Worm (Caenorhabditis elegans) whole organism, L2 larva: ENCODE measurements around the gene flp-24.
A peak's percentile ranks its signal among the peaks of the same experiment; 100 is the strongest.

Source experiments
- F13H6.1 ChIP-seq: sonication (generic microtip); optimal IDR thresholded peaks from 2 replicates; lab custom pipeline; 2016; ENCODE audit warnings: missing genetic modification characterization, missing compliant biosample characterization
- R02D3.7 ChIP-seq: fragments of 150-350 bp; optimal IDR thresholded peaks from 2 replicates; lab custom pipeline; 2014; ENCODE audit warnings: missing biosample characterization, missing genetic modification characterization
- Y55F3AM.14 ChIP-seq: fragments of 200-800 bp; sonication (Bioruptor generic); optimal IDR thresholded peaks from 2 replicates; lab custom pipeline; 2018; ENCODE audit warnings: mild to moderate bottlenecking, missing genetic modification characterization, missing compliant biosample characterization
- ZK546.5 ChIP-seq: sonication (generic microtip); optimal IDR thresholded peaks from 2 replicates; lab custom pipeline; 2017; ENCODE audit warnings: missing biosample characterization, missing genetic modification characterization
- aly-2 ChIP-seq: fragments of 150-350 bp; optimal IDR thresholded peaks from 2 replicates; lab custom pipeline; 2014; ENCODE audit warnings: missing biosample characterization, missing genetic modification characterization
- blmp-1 ChIP-seq: sonication (generic microtip); optimal IDR thresholded peaks from 2 replicates; lab custom pipeline; 2017; ENCODE audit warnings: missing genetic modification characterization, mild to moderate bottlenecking, missing compliant biosample characterization, antibody characterized with exemption, moderate library complexity; ENCODE audit not compliant: insufficient read depth
- ceh-82 ChIP-seq: fragments of 150-350 bp; optimal IDR thresholded peaks from 2 replicates; lab custom pipeline; 2014; ENCODE audit warnings: missing biosample characterization, missing genetic modification characterization
- crh-2 ChIP-seq: sonication (generic microtip); optimal IDR thresholded peaks from 2 replicates; lab custom pipeline; 2017; ENCODE audit warnings: missing biosample characterization, missing genetic modification characterization
- dmd-4 ChIP-seq: sonication (generic microtip); optimal IDR thresholded peaks from 2 replicates; lab custom pipeline; 2017; ENCODE audit warnings: missing biosample characterization, missing genetic modification characterization
- egl-27 ChIP-seq: sonication (generic microtip); optimal IDR thresholded peaks from 3 replicates; lab custom pipeline; 2017; ENCODE audit warnings: missing biosample characterization, missing genetic modification reagents, missing genetic modification characterization
- lin-13 ChIP-seq: fragments of 150-350 bp; optimal IDR thresholded peaks from 2 replicates; lab custom pipeline; 2014; ENCODE audit warnings: missing biosample characterization, missing genetic modification reagents, missing genetic modification characterization
- lsy-2 ChIP-seq, 2 experiments: fragments of 150-350 bp in 1 of 2; sonication (generic microtip) in 1 of 2; optimal IDR thresholded peaks; 2 replicates each; lab custom pipeline; 2014 to 2017; ENCODE audit warnings: missing biosample characterization in 2 of 2, missing genetic modification characterization in 2 of 2
- mab-5 ChIP-seq: fragments of 150-350 bp; optimal IDR thresholded peaks from 2 replicates; lab custom pipeline; 2014; ENCODE audit warnings: missing biosample characterization, missing genetic modification characterization
- mbf-1 ChIP-seq: sonication (generic microtip); optimal IDR thresholded peaks from 2 replicates; lab custom pipeline; 2017; ENCODE audit warnings: missing biosample characterization, missing genetic modification characterization
- mdl-1 ChIP-seq, 2 experiments: fragments of 150-350 bp in 1 of 2; sonication (generic microtip) in 1 of 2; optimal IDR thresholded peaks; 2 replicates each; lab custom pipeline; 2017; ENCODE audit warnings: missing biosample characterization in 2 of 2, missing genetic modification characterization in 2 of 2
- nhr-10 ChIP-seq: sonication (generic microtip); optimal IDR thresholded peaks from 2 replicates; lab custom pipeline; 2017; ENCODE audit warnings: missing biosample characterization, missing genetic modification characterization
- nhr-11 ChIP-seq: fragments of 150-350 bp; optimal IDR thresholded peaks from 2 replicates; lab custom pipeline; 2014; ENCODE audit warnings: missing biosample characterization, missing genetic modification characterization
- nhr-129 ChIP-seq: fragments of 150-350 bp; optimal IDR thresholded peaks from 2 replicates; lab custom pipeline; 2014; ENCODE audit warnings: missing biosample characterization, missing genetic modification characterization
- nhr-21 ChIP-seq: fragments of 150-350 bp; optimal IDR thresholded peaks from 2 replicates; lab custom pipeline; 2014; ENCODE audit warnings: missing biosample characterization, missing genetic modification characterization
- nhr-237 ChIP-seq: fragments of 150-350 bp; optimal IDR thresholded peaks from 2 replicates; lab custom pipeline; 2014; ENCODE audit warnings: missing biosample characterization, missing genetic modification characterization
- nhr-25 ChIP-seq: fragments of 150-350 bp; sonication (generic microtip); optimal IDR thresholded peaks from 3 replicates; lab custom pipeline; 2014; ENCODE audit warnings: missing biosample characterization, missing genetic modification characterization
- nhr-6 ChIP-seq: fragments of 150-350 bp; optimal IDR thresholded peaks from 2 replicates; lab custom pipeline; 2014; ENCODE audit warnings: missing biosample characterization, missing genetic modification characterization
- nhr-77 ChIP-seq: fragments of 150-350 bp; optimal IDR thresholded peaks from 2 replicates; lab custom pipeline; 2014; ENCODE audit warnings: missing biosample characterization, missing genetic modification characterization
- peb-1 ChIP-seq: fragments of 150-350 bp; optimal IDR thresholded peaks from 2 replicates; lab custom pipeline; 2014; ENCODE audit warnings: missing biosample characterization, missing genetic modification characterization
- sma-9 ChIP-seq, 2 experiments: fragments of 150-350 bp in 1 of 2; sonication (generic microtip) in 1 of 2; optimal IDR thresholded peaks; 2 replicates each; lab custom pipeline; 2014 to 2016; ENCODE audit warnings: missing genetic modification characterization in 2 of 2, mild to moderate bottlenecking in 1 of 2, missing biosample characterization in 1 of 2, missing compliant biosample characterization in 1 of 2, missing genetic modification reagents in 1 of 2, moderate library complexity in 1 of 2
- unc-55 ChIP-seq: fragments of 150-350 bp; sonication (generic microtip); optimal IDR thresholded peaks from 3 replicates; lab custom pipeline; 2014; ENCODE audit warnings: missing biosample characterization, missing genetic modification reagents, missing genetic modification characterization
- unc-62 ChIP-seq: fragments of 150-350 bp; optimal IDR thresholded peaks from 2 replicates; lab custom pipeline; 2014; ENCODE audit warnings: missing biosample characterization, missing genetic modification reagents, missing genetic modification characterization
- zag-1 ChIP-seq: fragments of 150-350 bp; optimal IDR thresholded peaks from 2 replicates; lab custom pipeline; 2014; ENCODE audit warnings: missing biosample characterization, missing genetic modification characterization
- ztf-1 ChIP-seq: fragments of 200-800 bp; sonication (Bioruptor generic); conservative IDR thresholded peaks from 2 replicates; pipeline ENCODE4 v1.3.6; 2022; ENCODE audit warnings: missing genetic modification characterization, missing compliant biosample characterization
- ztf-11 ChIP-seq: sonication (generic microtip); optimal IDR thresholded peaks from 2 replicates; lab custom pipeline; 2017; ENCODE audit warnings: missing biosample characterization, missing genetic modification characterization
- ztf-4 ChIP-seq: fragments of 150-350 bp; optimal IDR thresholded peaks from 2 replicates; lab custom pipeline; 2014; ENCODE audit warnings: missing biosample characterization, missing genetic modification characterization

flp-24 gene

DNA sequence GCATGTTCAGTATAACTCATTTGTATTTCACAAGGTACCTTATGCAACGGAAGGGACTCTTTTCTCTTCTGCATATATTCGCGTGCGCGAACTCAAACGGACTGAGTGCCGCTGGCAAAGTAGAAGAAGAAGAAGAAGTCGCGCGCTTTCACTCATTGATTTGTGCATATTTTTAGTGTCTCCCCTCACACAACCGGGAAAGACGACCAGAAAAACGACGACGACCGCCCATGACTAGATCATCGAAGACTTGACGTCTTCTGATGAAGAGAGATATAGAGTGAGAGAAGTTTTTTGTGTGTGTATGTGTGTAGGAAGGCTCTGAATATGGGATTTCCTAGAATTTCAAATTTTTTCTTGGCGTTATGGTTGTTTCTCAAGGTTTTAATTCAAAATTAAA lies 39.5 kb downstream of the flp-24 start (continued):
- TF ChIP-seq blmp-1 (tag; lab: Kevin White, UChicago) (no peak), nhr-21 (no peak), peb-1 (tag; lab: Kevin White, UChicago) (no peak), lin-13 (GFP tag; lab: Kevin White, UChicago) (no peak), R02D3.7 (tag; lab: Kevin White, UChicago) (no peak), unc-62 (GFP tag; lab: Kevin White, UChicago) (no peak), unc-55 (GFP tag; lab: Kevin White, UChicago) (peak; percentile 82), nhr-129 (tag; lab: Kevin White, UChicago) (peak; percentile 47), ZK546.5 (no peak), nhr-237 (no peak), zag-1 (tag; lab: Kevin White, UChicago) (no peak)

DNA sequence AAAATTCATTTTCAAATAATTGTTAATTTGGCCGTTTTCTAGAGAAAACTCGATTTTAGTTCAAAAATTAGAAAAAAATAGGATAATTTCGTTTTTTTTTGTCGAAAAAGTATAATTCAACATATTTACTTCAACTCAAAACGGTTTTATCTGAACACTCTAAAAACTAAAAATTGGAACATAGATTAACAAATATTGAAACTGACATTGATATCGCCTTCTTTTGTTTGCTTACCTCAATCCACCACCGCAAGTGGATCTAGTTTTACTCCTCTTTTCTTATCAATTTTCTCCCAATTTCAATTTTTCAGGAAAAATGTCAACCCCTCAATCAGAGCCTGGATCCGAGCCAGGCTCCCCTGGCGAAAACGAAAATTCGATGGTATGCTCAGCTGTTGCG lies 40.0 kb downstream of the flp-24 start, which contains the start of gene ptl-1:
ptl-1 (plus strand) TSS at position 301 of the 400 bp plus-strand sequence.
- TF ChIP-seq nhr-11 (tag; lab: Kevin White, UChicago) (no peak), nhr-6 (tag; lab: Kevin White, UChicago) (no peak), Y55F3AM.14 (GFP tag; lab: Kevin White, UChicago) (no peak), sma-9 (GFP tag; optimal IDR thresholded peaks at IDR 0.05; lab: Kevin White, UChicago) (no peak), sma-9 (tag; optimal IDR thresholded peaks at IDR 0.05; lab: Kevin White, UChicago) (no peak), lsy-2 (tag; optimal IDR thresholded peaks at IDR 0.05; lab: Kevin White, UChicago) (no peak), mdl-1 (tag; optimal IDR thresholded peaks at IDR 0.05; lab: Kevin White, UChicago) (no peak), nhr-77 (tag; lab: Kevin White, UChicago) (no peak), ztf-1 (GFP tag; lab: Robert Waterston, UW) (no peak), mbf-1 (tag; lab: Kevin White, UChicago) (no peak), ztf-4 (tag; lab: Kevin White, UChicago) (no peak), ztf-11 (tag; lab: Kevin White, UChicago) (no peak)

DNA sequence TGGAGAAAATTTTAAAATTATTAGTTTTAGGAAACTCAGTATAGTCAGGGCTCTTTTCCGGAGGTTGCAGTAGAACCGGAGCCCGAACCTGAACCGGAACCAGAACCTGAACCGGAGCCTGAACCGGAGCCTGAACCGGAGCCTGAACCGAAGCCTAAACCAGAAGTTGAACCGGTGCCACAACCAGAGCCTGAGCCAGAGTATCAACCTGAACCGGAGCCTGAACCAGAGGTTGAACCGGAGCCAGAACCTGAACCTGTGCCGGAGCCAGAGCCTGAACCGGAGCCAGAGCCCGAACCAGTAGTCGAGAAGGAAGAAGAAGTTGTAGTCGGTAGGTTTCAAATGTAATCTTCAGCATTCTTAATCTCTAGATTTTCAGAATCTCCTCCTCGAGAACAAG lies 43.6 kb downstream of the flp-24 start:
- no peak for TF ChIP-seq ztf-4 (tag; lab: Kevin White, UChicago)
- no peak for TF ChIP-seq nhr-25 (tag; lab: Kevin White, UChicago)
- TF ChIP-seq nhr-237 = no peak
- TF ChIP-seq nhr-21 = no peak
- TF ChIP-seq dmd-4 = no peak
- no peak for TF ChIP-seq nhr-77 (tag; lab: Kevin White, UChicago)
- no peak for TF ChIP-seq aly-2 (tag; lab: Kevin White, UChicago)
- no peak for TF ChIP-seq crh-2 (tag; lab: Kevin White, UChicago)
- TF ChIP-seq, all 48 proteins: peak for 0

DNA sequence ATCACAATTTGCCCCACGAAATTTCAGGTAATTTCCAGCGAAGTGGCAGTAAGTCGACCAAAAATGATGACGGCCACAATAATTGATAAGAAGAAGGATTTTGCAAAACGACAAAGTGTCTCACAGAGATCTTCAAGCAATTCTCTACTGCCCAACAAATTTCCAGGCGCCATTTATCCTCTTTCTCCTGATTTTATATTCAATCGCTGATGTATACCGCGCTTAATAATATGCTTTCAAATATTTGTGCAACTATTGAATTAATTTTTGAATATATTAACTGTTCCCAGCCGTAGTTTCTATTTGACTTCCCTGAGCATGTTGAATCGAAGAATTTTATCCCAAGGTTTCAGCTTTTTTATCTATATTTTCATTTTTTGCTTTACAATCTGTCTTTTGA lies 46.0 kb downstream of the flp-24 start, which contains the start of gene tpst-2:
tpst-2 (plus strand) TSS at position 301 of the 400 bp plus-strand sequence.
- TF ChIP-seq ceh-82 (tag; lab: Kevin White, UChicago) (no peak), mbf-1 (tag; lab: Kevin White, UChicago) (no peak), nhr-77 (tag; lab: Kevin White, UChicago) (no peak), egl-27 (tag; lab: Kevin White, UChicago) (no peak)
- TF ChIP-seq, all 48 proteins: peak for 0

DNA sequence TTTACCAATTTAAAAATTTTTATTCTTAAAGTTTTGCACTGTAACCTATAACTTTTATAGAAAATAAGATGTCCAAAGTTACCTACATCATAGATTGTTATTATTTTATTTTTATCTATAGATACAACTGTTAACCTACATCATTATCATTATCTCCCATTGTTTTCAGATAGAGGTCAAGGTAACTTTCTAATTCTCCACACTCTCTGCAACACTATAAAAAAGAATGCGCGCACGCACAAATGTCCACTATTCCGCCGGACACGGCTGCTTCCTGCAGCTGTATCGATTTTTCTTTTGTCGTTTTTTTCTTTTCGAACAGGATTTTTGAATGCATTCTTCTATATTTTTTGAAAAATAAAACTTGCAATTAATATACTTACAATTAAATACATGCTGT lies 47.8 kb downstream of the flp-24 start:
- TF ChIP-seq mdl-1 (tag; optimal IDR thresholded peaks at IDR 0.05; lab: Kevin White, UChicago) (no peak), peb-1 (tag; lab: Kevin White, UChicago) (no peak), F13H6.1 (no peak), nhr-6 (tag; lab: Kevin White, UChicago) (no peak), nhr-237 (no peak), blmp-1 (tag; lab: Kevin White, UChicago) (peak; percentile 56), nhr-10 (tag; lab: Kevin White, UChicago) (no peak), mbf-1 (tag; lab: Kevin White, UChicago) (no peak), ztf-11 (tag; lab: Kevin White, UChicago) (no peak), mab-5 (tag; lab: Kevin White, UChicago) (no peak), lin-13 (GFP tag; lab: Kevin White, UChicago) (no peak), lsy-2 (tag; optimal IDR thresholded peaks at IDR 0.05; lab: Kevin White, UChicago) (peak in 1 of 2 experiments; percentile 26)
